Fruit fly (Drosophila melanogaster) whole organism, embryonic: Measurements from ENCODE around the gene CG5861.
A peak's percentile ranks its signal among the peaks of the same experiment; 100 is the strongest.

Experiments
- ATbp ChIP-seq: fragments of 200-800 bp; sonication (Bioruptor generic); optimal IDR thresholded peaks from 2 replicates; lab custom pipeline; 2017; ENCODE audit warnings: missing biosample characterization, mild to moderate bottlenecking, missing genetic modification characterization, missing genetic modification reagents
- Atf6 ChIP-seq: fragments of 200-800 bp; sonication (Bioruptor generic); IDR thresholded peaks from 2 replicates; pipeline ENCODE4 v1.3.6; 2022; ENCODE audit warnings: missing biosample characterization, missing genetic modification characterization
- Blimp-1 ChIP-seq: fragments of 200-800 bp; sonication (Bioruptor generic); optimal IDR thresholded peaks from 3 replicates; lab custom pipeline; 2018; ENCODE audit warnings: missing biosample characterization, missing genetic modification characterization, mild to moderate bottlenecking, moderate library complexity, missing genetic modification reagents
- CG10321 ChIP-seq: fragments of 200-800 bp; sonication (Bioruptor generic); IDR thresholded peaks from 2 replicates; pipeline ENCODE4 v1.3.6; 2022; ENCODE audit warnings: missing biosample characterization, missing genetic modification characterization
- CG10431 ChIP-seq: fragments of 200-800 bp; sonication (Bioruptor generic); optimal IDR thresholded peaks from 3 replicates; lab custom pipeline; 2018; ENCODE audit warnings: missing biosample characterization, mild to moderate bottlenecking, missing genetic modification characterization
- CG12659 ChIP-seq: fragments of 200-800 bp; sonication (Bioruptor generic); optimal IDR thresholded peaks from 3 replicates; lab custom pipeline; 2017; ENCODE audit warnings: mild to moderate bottlenecking, missing biosample characterization, missing genetic modification reagents, missing genetic modification characterization
- CG1832 ChIP-seq: fragments of 200-800 bp; sonication (Bioruptor generic); optimal IDR thresholded peaks from 2 replicates; lab custom pipeline; 2017; ENCODE audit warnings: missing biosample characterization, mild to moderate bottlenecking, missing genetic modification characterization, inconsistent platforms
- CG2116 ChIP-seq: fragments of 200-800 bp; sonication (Bioruptor generic); optimal IDR thresholded peaks from 3 replicates; lab custom pipeline; 2018; ENCODE audit warnings: missing biosample characterization, mild to moderate bottlenecking, missing genetic modification characterization
- CG30403 ChIP-seq: fragments of 200-800 bp; sonication (Bioruptor generic); optimal IDR thresholded peaks from 3 replicates; lab custom pipeline; 2016; ENCODE audit warnings: missing biosample characterization, missing genetic modification characterization
- CG31441 ChIP-seq: fragments of 200-800 bp; sonication (Bioruptor generic); IDR thresholded peaks from 2 replicates; pipeline ENCODE4 v1.3.6; 2022; ENCODE audit warnings: missing biosample characterization, missing genetic modification characterization
- CG33557 ChIP-seq: fragments of 200-800 bp; sonication (Bioruptor generic); optimal IDR thresholded peaks from 2 replicates; lab custom pipeline; 2019; ENCODE audit warnings: missing biosample characterization, mild to moderate bottlenecking, missing genetic modification characterization, moderate library complexity
- CG3838 ChIP-seq: fragments of 200-800 bp; sonication (Bioruptor generic); optimal IDR thresholded peaks from 3 replicates; lab custom pipeline; 2016; ENCODE audit warnings: missing biosample characterization, missing genetic modification characterization
- CG6272 ChIP-seq: fragments of 200-800 bp; sonication (Bioruptor generic); IDR thresholded peaks from 2 replicates; pipeline ENCODE4 v1.3.6; 2022; ENCODE audit warnings: missing biosample characterization, missing genetic modification characterization
- CG7271 ChIP-seq: fragments of 200-800 bp; sonication (Bioruptor generic); optimal IDR thresholded peaks from 2 replicates; lab custom pipeline; 2018; ENCODE audit warnings: missing biosample characterization, mild to moderate bottlenecking, missing genetic modification characterization, moderate library complexity
- CG7372 ChIP-seq: fragments of 200-800 bp; sonication (Bioruptor generic); IDR thresholded peaks from 2 replicates; pipeline ENCODE4 v1.3.6; 2022; ENCODE audit warnings: missing biosample characterization, missing genetic modification characterization
- CG7745 ChIP-seq: fragments of 200-800 bp; sonication (Bioruptor generic); optimal IDR thresholded peaks from 2 replicates; lab custom pipeline; 2018; ENCODE audit warnings: missing biosample characterization, mild to moderate bottlenecking, missing genetic modification characterization, moderate library complexity
- CG8089 ChIP-seq: fragments of 200-800 bp; sonication (Bioruptor generic); optimal IDR thresholded peaks from 3 replicates; lab custom pipeline; 2016; ENCODE audit warnings: missing biosample characterization, missing genetic modification characterization
- CG8359 ChIP-seq: fragments of 200-800 bp; sonication (Bioruptor generic); optimal IDR thresholded peaks from 2 replicates; lab custom pipeline; 2017; ENCODE audit warnings: missing biosample characterization, mild to moderate bottlenecking, missing genetic modification characterization, borderline replicate concordance
- Dll ChIP-seq: fragments of 200-800 bp; sonication (Bioruptor generic); IDR thresholded peaks from 4 replicates; pipeline ENCODE4 v1.3.6; 2022; ENCODE audit warnings: missing biosample characterization, missing genetic modification characterization; ENCODE audit not compliant: partially characterized antibody
- HLHmδ ChIP-seq: fragments of 200-800 bp; sonication (Bioruptor generic); optimal IDR thresholded peaks from 2 replicates; lab custom pipeline; 2018; ENCODE audit warnings: missing biosample characterization, mild to moderate bottlenecking, missing genetic modification characterization, moderate library complexity
- HmgZ ChIP-seq: fragments of 200-800 bp; sonication (Bioruptor generic); optimal IDR thresholded peaks from 2 replicates; lab custom pipeline; 2018; ENCODE audit warnings: missing biosample characterization, mild to moderate bottlenecking, missing genetic modification characterization
- Hr78 ChIP-seq, 2 experiments: fragments of 200-800 bp in 1 of 2; fragments of >200 bp in 1 of 2; sonication (Bioruptor generic) in 1 of 2; optimal IDR thresholded peaks; 2 replicates each; lab custom pipeline; 2017 to 2019; ENCODE audit warnings: missing biosample characterization in 2 of 2, missing genetic modification characterization in 2 of 2, mild to moderate bottlenecking in 1 of 2, moderate library complexity in 1 of 2
- Kr ChIP-seq: fragments of 200-800 bp; sonication (Bioruptor generic); optimal IDR thresholded peaks from 2 replicates; lab custom pipeline; 2017; ENCODE audit warnings: missing biosample characterization, mild to moderate bottlenecking, missing genetic modification characterization
- Meics ChIP-seq: fragments of 200-800 bp; sonication (Bioruptor generic); optimal IDR thresholded peaks from 2 replicates; lab custom pipeline; 2017; ENCODE audit warnings: missing biosample characterization, mild to moderate bottlenecking, missing genetic modification characterization
- Neu2 ChIP-seq: fragments of 200-800 bp; sonication (Bioruptor generic); optimal IDR thresholded peaks from 3 replicates; lab custom pipeline; 2016; ENCODE audit warnings: missing biosample characterization, missing genetic modification characterization, borderline replicate concordance
- Nf-YC ChIP-seq: fragments of 200-800 bp; optimal IDR thresholded peaks from 3 replicates; lab custom pipeline; 2019; ENCODE audit warnings: missing biosample characterization, mild to moderate bottlenecking, missing genetic modification characterization, moderate library complexity
- Ptx1 ChIP-seq: fragments of 200-800 bp; sonication (Bioruptor generic); IDR thresholded peaks from 2 replicates; pipeline ENCODE4 v1.3.6; 2022; ENCODE audit warnings: missing biosample characterization, missing genetic modification characterization
- Scr ChIP-seq: fragments of 200-800 bp; sonication (Bioruptor generic); IDR thresholded peaks from 2 replicates; pipeline ENCODE4 v1.3.6; 2022; ENCODE audit warnings: missing biosample characterization, missing genetic modification characterization; ENCODE audit not compliant: partially characterized antibody
- Spps ChIP-seq: fragments of 200-800 bp; sonication (Bioruptor generic); optimal IDR thresholded peaks from 2 replicates; lab custom pipeline; 2018; ENCODE audit warnings: missing biosample characterization, mild to moderate bottlenecking, missing genetic modification characterization
- Sry-δ ChIP-seq: fragments of 200-800 bp; sonication (Bioruptor generic); optimal IDR thresholded peaks from 2 replicates; lab custom pipeline; 2016; ENCODE audit warnings: missing biosample characterization, missing genetic modification characterization
- Usf ChIP-seq: fragments of 200-800 bp; sonication (Bioruptor generic); optimal IDR thresholded peaks from 2 replicates; lab custom pipeline; 2017; ENCODE audit warnings: missing genotype, missing biosample characterization, missing genetic modification characterization
- aop ChIP-seq: fragments of 200-800 bp; sonication (Bioruptor generic); IDR thresholded peaks from 2 replicates; pipeline ENCODE4 v1.3.6; 2022; ENCODE audit warnings: missing biosample characterization, missing genetic modification characterization
- az2 ChIP-seq: fragments of 200-800 bp; sonication (Bioruptor generic); optimal IDR thresholded peaks from 3 replicates; lab custom pipeline; 2016; ENCODE audit warnings: missing biosample characterization, missing genetic modification characterization
- dpn ChIP-seq, 2 experiments: fragments of 200-800 bp; sonication (Bioruptor generic); optimal IDR thresholded peaks; 3 replicates each; lab custom pipeline; 2016; ENCODE audit warnings: missing biosample characterization in 2 of 2, missing genetic modification characterization in 2 of 2
- emc ChIP-seq: fragments of 200-800 bp; sonication (Bioruptor generic); optimal IDR thresholded peaks from 2 replicates; lab custom pipeline; 2016; ENCODE audit warnings: missing biosample characterization, missing genetic modification characterization
- fu2 ChIP-seq: fragments of 200-800 bp; sonication (Bioruptor generic); optimal IDR thresholded peaks from 2 replicates; lab custom pipeline; 2016; ENCODE audit warnings: missing biosample characterization, missing genetic modification characterization
- gcm ChIP-seq: fragments of 200-800 bp; sonication (Bioruptor generic); optimal IDR thresholded peaks from 2 replicates; lab custom pipeline; 2019; ENCODE audit warnings: missing biosample characterization, mild to moderate bottlenecking, missing genetic modification characterization, moderate library complexity
- gsb-n ChIP-seq: fragments of 200-800 bp; sonication (Bioruptor generic); optimal IDR thresholded peaks from 3 replicates; lab custom pipeline; 2018; ENCODE audit warnings: missing biosample characterization, mild to moderate bottlenecking, missing genetic modification characterization
- kay ChIP-seq: fragments of 200-800 bp; sonication (Bioruptor generic); optimal IDR thresholded peaks from 2 replicates; lab custom pipeline; 2016; ENCODE audit warnings: missing biosample characterization, missing genetic modification characterization
- lab ChIP-seq: fragments of 200-800 bp; sonication (Bioruptor generic); optimal IDR thresholded peaks from 3 replicates; lab custom pipeline; 2017; ENCODE audit warnings: missing biosample characterization, missing genetic modification characterization, mild to moderate bottlenecking, moderate library complexity, missing genetic modification reagents
- lola ChIP-seq, 3 experiments: fragments of >200 bp in 2 of 3; fragments of 200-800 bp in 1 of 3; sonication (Bioruptor generic) in 1 of 3; optimal IDR thresholded peaks; 2 replicates each; lab custom pipeline; 2017 to 2019; ENCODE audit warnings: missing biosample characterization in 3 of 3, missing genetic modification characterization in 3 of 3, mild to moderate bottlenecking in 1 of 3, moderate library complexity in 1 of 3
- pfk ChIP-seq: fragments of 200-800 bp; sonication (Bioruptor generic); optimal IDR thresholded peaks from 2 replicates; lab custom pipeline; 2018; ENCODE audit warnings: missing biosample characterization, mild to moderate bottlenecking, missing genetic modification characterization, moderate library complexity
- pita ChIP-seq: fragments of 200-800 bp; sonication (Bioruptor generic); optimal IDR thresholded peaks from 2 replicates; lab custom pipeline; 2017; ENCODE audit warnings: missing biosample characterization, mild to moderate bottlenecking, missing genetic modification characterization
- run ChIP-seq: fragments of 200-800 bp; sonication (Bioruptor generic); optimal IDR thresholded peaks from 3 replicates; lab custom pipeline; 2018; ENCODE audit warnings: missing biosample characterization, mild to moderate bottlenecking, missing genetic modification characterization
- scrt ChIP-seq: fragments of 200-800 bp; sonication (Bioruptor generic); optimal IDR thresholded peaks from 2 replicates; lab custom pipeline; 2018; ENCODE audit warnings: missing biosample characterization, mild to moderate bottlenecking, missing genetic modification characterization, moderate library complexity
- sob ChIP-seq: fragments of 200-800 bp; sonication (Bioruptor generic); IDR thresholded peaks from 2 replicates; pipeline ENCODE4 v1.3.6; 2022; ENCODE audit warnings: missing biosample characterization, missing genetic modification characterization
- tll ChIP-seq, 2 experiments: fragments of 200-800 bp in 1 of 2; fragments of >200 bp in 1 of 2; sonication (Bioruptor generic) in 1 of 2; optimal IDR thresholded peaks; 2 replicates each; lab custom pipeline; 2017 to 2019; ENCODE audit warnings: missing biosample characterization in 2 of 2, missing genetic modification characterization in 2 of 2, mild to moderate bottlenecking in 1 of 2, moderate library complexity in 1 of 2
- trem ChIP-seq: fragments of 200-800 bp; optimal IDR thresholded peaks from 3 replicates; lab custom pipeline; 2019; ENCODE audit warnings: missing biosample characterization, mild to moderate bottlenecking, missing genetic modification characterization, moderate library complexity
- vfl ChIP-seq: fragments of 200-800 bp; sonication (Bioruptor generic); optimal IDR thresholded peaks from 2 replicates; lab custom pipeline; 2016; ENCODE audit warnings: missing biosample characterization, missing genetic modification characterization

CG5861 gene

DNA sequence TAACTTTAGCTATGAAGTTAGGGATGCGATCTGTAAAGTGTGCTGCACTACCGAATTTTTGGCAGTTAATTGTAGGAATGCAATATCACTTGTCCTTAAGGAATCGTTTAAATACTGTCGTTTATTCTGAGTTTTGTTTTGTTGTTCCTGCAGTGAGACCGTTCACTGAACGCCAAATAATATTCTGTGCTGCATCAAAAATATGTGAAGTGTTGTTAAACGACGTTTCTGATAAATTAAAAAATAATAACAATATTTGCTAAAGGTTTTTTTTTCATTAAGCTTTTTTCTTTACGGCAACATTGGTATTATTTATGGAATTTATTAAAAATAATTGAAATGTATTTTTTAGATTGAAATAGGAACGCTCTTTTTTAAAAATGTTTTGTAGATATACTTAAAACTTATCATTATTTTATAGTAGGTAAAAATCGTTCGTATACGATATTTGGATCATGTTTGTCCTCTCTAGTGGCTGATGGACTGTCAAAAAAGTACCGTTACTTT, 4.3 kb downstream of the CG5861 start, which contains the start of gene GMF (continued):
- TF ChIP-seq Usf (GFP tag; lab: Kevin White, UChicago) (no peak), CG7745 (tag; lab: Kevin White, UChicago) (no peak), CG8359 (GFP tag; lab: Kevin White, UChicago) (no peak), pita (GFP tag; lab: Kevin White, UChicago) (no peak), lab (GFP tag; lab: Kevin White, UChicago) (peak; percentile 52), Neu2 (no peak), HLHmδ (GFP tag; lab: Kevin White, UChicago) (no peak), sob (GFP tag; lab: Robert Waterston, UW) (no peak), aop (no peak), CG8089 (GFP tag; lab: Kevin White, UChicago) (no peak), Nf-YC (tag; lab: Kevin White, UChicago) (peak; percentile 45), Dll (GFP tag; lab: Robert Waterston, UW) (peak; percentile 66), kay (peak; percentile 79), fu2 (no peak), CG30403 (peak; percentile 49), Ptx1 (GFP tag; lab: Robert Waterston, UW) (0 out of 2 replicates have a peak, but pooled peaks have one; percentile 25), CG7372 (no peak), pfk (GFP tag; lab: Kevin White, UChicago) (no peak), CG10321 (GFP tag; lab: Robert Waterston, UW) (no peak), Blimp-1 (no peak), CG12659 (GFP tag; lab: Kevin White, UChicago) (peak; percentile 67), vfl (GFP tag; lab: Kevin White, UChicago) (no peak), Hr78 (GFP tag; optimal IDR thresholded peaks at IDR 0.05; lab: Kevin White, UChicago) (no peak), tll (GFP tag; optimal IDR thresholded peaks at IDR 0.05; lab: Kevin White, UChicago) (no peak), dpn (GFP tag; optimal IDR thresholded peaks at IDR 0.05; lab: Kevin White, UChicago) (peak; percentile 9 to 27), trem (tag; lab: Kevin White, UChicago) (peak; percentile 61), Scr (GFP tag; lab: Robert Waterston, UW) (peak; percentile 44; the same call in 1 of the 2 replicates), CG2116 (peak; percentile 62), CG6272 (GFP tag; lab: Robert Waterston, UW) (no peak), CG33557 (GFP tag; lab: Kevin White, UChicago) (peak; percentile 37), CG3838 (GFP tag; lab: Kevin White, UChicago) (no peak), Meics (GFP tag; lab: Kevin White, UChicago) (peak; percentile 39), Spps (no peak), HmgZ (tag; lab: Kevin White, UChicago) (no peak), ATbp (no peak), CG7271 (tag; lab: Kevin White, UChicago) (peak; percentile 58), Kr (GFP tag; lab: Kevin White, UChicago) (no peak), gcm (peak; percentile 1), CG31441 (no peak; the same call in none of the 2 replicates), az2 (GFP tag; lab: Kevin White, UChicago) (no peak), Atf6 (GFP tag; lab: Robert Waterston, UW) (no peak), CG10431 (no peak), scrt (no peak), run (tag; lab: Kevin White, UChicago) (no peak), gsb-n (tag; lab: Kevin White, UChicago) (peak; percentile 48), lola (GFP tag; optimal IDR thresholded peaks at IDR 0.05; lab: Kevin White, UChicago) (peak in 1 of 3 experiments; percentile 62), emc (no peak), CG1832 (no peak), Sry-δ (GFP tag; lab: Kevin White, UChicago) (peak; percentile 61)
